Fruit fly (Drosophila melanogaster) whole organism, wandering third instar larva: ENCODE results near the gene CG17267.

Experiments
- CG32264 ChIP-seq: fragments of 200-800 bp; sonication (Bioruptor generic); optimal IDR thresholded peaks from 2 replicates; lab custom pipeline; 2016; ENCODE audit warnings: missing biosample characterization, missing genetic modification characterization
- CG9705 ChIP-seq: fragments of 200-800 bp; sonication (Bioruptor generic); optimal IDR thresholded peaks from 2 replicates; lab custom pipeline; 2018; ENCODE audit warnings: missing biosample characterization, mild to moderate bottlenecking, missing genetic modification characterization
- CrebA ChIP-seq: fragments of 200-800 bp; sonication (Bioruptor generic); optimal IDR thresholded peaks from 2 replicates; lab custom pipeline; 2016; ENCODE audit warnings: missing biosample characterization, mild to moderate bottlenecking, missing genetic modification characterization, borderline replicate concordance
- Dfd ChIP-seq: fragments of >200 bp; optimal IDR thresholded peaks from 2 replicates; lab custom pipeline; 2017; ENCODE audit warnings: missing biosample characterization, missing genetic modification characterization
- Dif ChIP-seq: fragments of 200-275, 200-300 bp; sonication (Bioruptor generic); optimal IDR thresholded peaks from 2 replicates; lab custom pipeline; 2018; ENCODE audit warnings: missing biosample characterization, missing genetic modification characterization; ENCODE audit not compliant: partially characterized antibody
- GATAd ChIP-seq: sonication (Bioruptor generic); optimal IDR thresholded peaks from 2 replicates; lab custom pipeline; 2016; ENCODE audit warnings: missing biosample characterization, missing genetic modification characterization
- Hnf4 ChIP-seq: fragments of 200-800 bp; sonication (Bioruptor generic); optimal IDR thresholded peaks from 2 replicates; lab custom pipeline; 2016; ENCODE audit warnings: missing biosample characterization, mild to moderate bottlenecking, missing genetic modification characterization
- Hr83 ChIP-seq: fragments of 200-300 bp; sonication (Bioruptor generic); optimal IDR thresholded peaks from 2 replicates; lab custom pipeline; 2016; ENCODE audit warnings: missing biosample characterization, mild to moderate bottlenecking, missing genetic modification characterization, moderate library complexity; ENCODE audit not compliant: poor library complexity, severe bottlenecking
- Jra ChIP-seq: sonication (Bioruptor generic); optimal IDR thresholded peaks from 2 replicates; lab custom pipeline; 2016; ENCODE audit warnings: missing biosample characterization, missing genetic modification characterization
- Mio ChIP-seq: sonication (Bioruptor generic); optimal IDR thresholded peaks from 2 replicates; lab custom pipeline; 2016; ENCODE audit warnings: missing biosample characterization, missing genetic modification characterization
- N ChIP-seq: fragments of >200 bp; optimal IDR thresholded peaks from 2 replicates; lab custom pipeline; 2018; ENCODE audit warnings: missing biosample characterization, missing external identifiers, missing genetic modification characterization
- OdsH ChIP-seq: fragments of 200-800 bp; sonication (Bioruptor generic); optimal IDR thresholded peaks from 2 replicates; lab custom pipeline; 2016; ENCODE audit warnings: missing biosample characterization, mild to moderate bottlenecking, missing genetic modification characterization
- Rel ChIP-seq, 2 experiments: fragments of 200-800 bp; sonication (Bioruptor generic) in 1 of 2; optimal IDR thresholded peaks; 2 replicates in 1 of 2; 3 replicates in 1 of 2; lab custom pipeline; 2016 to 2019; ENCODE audit warnings: mild to moderate bottlenecking in 2 of 2, missing biosample characterization in 2 of 2, missing genetic modification characterization in 2 of 2, moderate library complexity in 1 of 2
- Sp1 ChIP-seq: fragments of 200-800 bp; sonication (Bioruptor generic); optimal IDR thresholded peaks from 3 replicates; lab custom pipeline; 2019; ENCODE audit warnings: missing biosample characterization, mild to moderate bottlenecking, missing genetic modification characterization, moderate library complexity
- br ChIP-seq: fragments of 200-800 bp; sonication (Bioruptor generic); optimal IDR thresholded peaks from 2 replicates; lab custom pipeline; 2016; ENCODE audit warnings: missing biosample characterization, missing genetic modification characterization
- brk ChIP-seq: fragments of 200-800 bp; sonication (Bioruptor generic); optimal IDR thresholded peaks from 2 replicates; lab custom pipeline; 2016; ENCODE audit warnings: missing biosample characterization, mild to moderate bottlenecking, missing genetic modification characterization
- dl ChIP-seq, 2 experiments: fragments of 175-275, 200-275 bp in 1 of 2; fragments of 200-275 bp in 1 of 2; sonication (Bioruptor generic); optimal IDR thresholded peaks; lab custom pipeline; 2018; ENCODE audit warnings: mild to moderate bottlenecking in 2 of 2, missing biosample characterization in 2 of 2, missing genetic modification characterization in 2 of 2, moderate library complexity in 2 of 2; ENCODE audit not compliant: partially characterized antibody in 2 of 2, insufficient read depth in 1 of 2
- foxo ChIP-seq, 2 experiments: fragments of 200-800 bp; sonication (Bioruptor generic); optimal IDR thresholded peaks; 2 replicates in 1 of 2; 3 replicates in 1 of 2; lab custom pipeline; 2016 to 2017; ENCODE audit warnings: missing biosample characterization in 2 of 2, missing genetic modification characterization in 2 of 2
- h ChIP-seq: fragments of 200-800 bp; sonication (Bioruptor generic); optimal IDR thresholded peaks from 3 replicates; lab custom pipeline; 2016; ENCODE audit warnings: missing biosample characterization, mild to moderate bottlenecking, missing genetic modification characterization
- lola ChIP-seq: fragments of >200 bp; optimal IDR thresholded peaks from 2 replicates; lab custom pipeline; 2017; ENCODE audit warnings: missing biosample characterization, missing genetic modification characterization
- pan ChIP-seq: fragments of >200 bp; optimal IDR thresholded peaks from 2 replicates; lab custom pipeline; 2017
- psq ChIP-seq: fragments of 200-800 bp; sonication (Bioruptor generic); optimal IDR thresholded peaks from 3 replicates; lab custom pipeline; 2017; ENCODE audit warnings: missing biosample characterization, mild to moderate bottlenecking, missing genetic modification characterization, moderate library complexity
- rgr ChIP-seq: fragments of 200-800 bp; sonication (Bioruptor generic); optimal IDR thresholded peaks from 3 replicates; lab custom pipeline; 2016; ENCODE audit warnings: missing biosample characterization, mild to moderate bottlenecking, missing genetic modification characterization
- sv ChIP-seq: fragments of 200-800 bp; sonication (Bioruptor generic); optimal IDR thresholded peaks from 3 replicates; lab custom pipeline; 2016; ENCODE audit warnings: missing biosample characterization, missing genetic modification characterization
- tai ChIP-seq: sonication (Bioruptor generic); optimal IDR thresholded peaks from 2 replicates; lab custom pipeline; 2016; ENCODE audit warnings: missing biosample characterization, missing genetic modification characterization
- usp ChIP-seq: fragments of >200 bp; optimal IDR thresholded peaks from 2 replicates; lab custom pipeline; 2017; ENCODE audit warnings: missing biosample characterization, missing genetic modification characterization
- woc ChIP-seq: sonication (Bioruptor generic); optimal IDR thresholded peaks from 2 replicates; lab custom pipeline; 2016; ENCODE audit warnings: missing biosample characterization, mild to moderate bottlenecking, missing genetic modification characterization

CG17267 gene

DNA sequence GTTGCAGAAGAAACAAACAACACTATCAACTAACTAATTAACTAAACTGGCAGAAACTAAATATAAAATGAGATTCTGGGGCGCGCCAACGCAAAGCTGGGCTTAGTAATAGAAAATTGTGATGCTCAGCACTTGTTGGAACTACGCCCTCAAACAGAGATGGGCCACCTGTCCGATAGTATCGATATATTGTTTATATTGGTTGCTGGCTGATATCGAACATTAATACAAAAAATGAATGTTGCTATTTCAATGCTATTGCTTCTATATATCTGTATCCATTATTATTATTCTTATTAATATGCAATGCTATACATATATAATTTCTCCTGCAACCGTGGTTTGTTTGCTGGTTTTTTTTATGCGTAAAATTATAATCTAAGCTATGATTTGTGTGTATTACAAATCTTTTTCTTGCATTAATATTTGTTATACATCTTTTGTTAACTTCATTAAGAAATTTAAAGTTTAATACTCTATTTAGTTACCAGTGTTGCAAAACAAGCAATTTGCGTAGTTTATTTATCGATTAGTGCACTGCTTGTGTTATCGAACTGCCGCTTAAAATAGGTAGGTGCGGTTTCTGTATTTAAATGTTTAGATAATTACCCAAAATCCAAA is 23.4 kb upstream of the CG17267 start, which contains the start of gene CG31195:
TSS of gene CG31195 (minus strand) at position 195 of the 621 bp plus-strand sequence.
- no peak for TF ChIP-seq br
- TF ChIP-seq Jra: peak; percentile 12
- TF ChIP-seq Dif: no peak
- TF ChIP-seq GATAd: no peak
- no peak for TF ChIP-seq sv
- peak; percentile 16 for TF ChIP-seq Hnf4 (GFP tag; lab: Kevin White, UChicago)
- TF ChIP-seq lola (GFP tag; lab: Kevin White, UChicago): no peak
- peak in 1 of 2 experiments; percentile 45 for TF ChIP-seq foxo (GFP tag; optimal IDR thresholded peaks at IDR 0.05; lab: Kevin White, UChicago)
- peak; percentile 56 for TF ChIP-seq Hr83 (GFP tag; lab: Kevin White, UChicago)
- peak; percentile 52 for TF ChIP-seq woc (GFP tag; lab: Kevin White, UChicago)
- TF ChIP-seq psq (GFP tag; lab: Kevin White, UChicago): no peak
- TF ChIP-seq rgr: peak; percentile 17

DNA sequence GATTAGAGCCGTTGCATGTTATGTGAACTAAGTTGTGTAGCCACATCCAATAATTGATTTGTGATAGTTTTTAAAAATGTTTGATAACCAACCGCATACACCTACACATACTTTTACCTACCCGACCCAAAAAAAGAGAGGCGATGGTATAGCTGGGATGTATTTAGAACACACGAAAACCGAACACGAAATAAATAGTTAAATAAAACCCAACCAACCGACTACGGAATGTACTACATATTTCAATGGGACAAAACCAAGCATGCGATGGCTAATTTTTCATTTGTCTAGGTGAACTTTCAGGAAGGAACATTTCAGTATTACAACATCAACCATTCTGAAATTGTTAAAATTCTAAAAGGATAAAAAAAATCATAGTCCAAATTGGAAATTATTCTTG is 17.5 kb upstream of the CG17267 start, which contains the start of gene Syp:
TSS of gene Syp (plus strand) at position 301 of the 400 bp plus-strand sequence.
- no peak for TF ChIP-seq Dfd (GFP tag; lab: Kevin White, UChicago)
- no peak for TF ChIP-seq Sp1 (GFP tag; lab: Kevin White, UChicago)
- TF ChIP-seq Mio (GFP tag; lab: Kevin White, UChicago): no peak
- TF ChIP-seq N: no peak
- TF ChIP-seq Dif: no peak
- no peak for TF ChIP-seq rgr
- no peak for TF ChIP-seq usp (GFP tag; lab: Kevin White, UChicago)
- no peak for TF ChIP-seq dl (GFP tag; optimal IDR thresholded peaks at IDR 0.05; lab: Kevin White, UChicago; ENCODE audit: insufficient read depth in 1 of 2, partially characterized antibody in 2 of 2)
- TF ChIP-seq h: no peak
- TF ChIP-seq CrebA (GFP tag; lab: Kevin White, UChicago): no peak

DNA sequence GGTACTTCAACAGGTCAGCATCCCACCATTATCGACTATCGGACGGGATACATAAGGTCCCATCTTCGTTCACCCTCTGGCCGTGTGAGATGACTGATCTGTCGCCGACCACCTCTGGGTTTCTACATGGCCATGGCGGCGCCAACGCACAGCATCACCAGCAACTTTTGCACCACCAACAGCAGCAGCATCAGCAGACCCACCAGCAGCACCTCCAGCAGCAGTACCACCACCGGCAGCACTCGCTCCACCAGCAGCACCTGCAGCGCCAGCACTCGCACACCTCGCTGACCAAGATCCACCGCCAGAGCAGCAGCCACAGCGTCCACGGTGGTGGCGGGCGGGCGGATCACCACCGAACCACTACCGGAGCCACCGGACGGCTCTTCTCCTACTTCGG is 16.1 kb upstream of the CG17267 start:
- no peak for TF ChIP-seq lola (GFP tag; lab: Kevin White, UChicago)
- TF ChIP-seq brk (GFP tag; lab: Kevin White, UChicago): no peak
- TF ChIP-seq pan (lab: Kevin White, UChicago): no peak
- TF ChIP-seq Dfd (GFP tag; lab: Kevin White, UChicago): peak; percentile 71
- no peak for TF ChIP-seq CG9705
- TF ChIP-seq CG32264 (GFP tag; lab: Kevin White, UChicago): no peak
- no peak for TF ChIP-seq Mio (GFP tag; lab: Kevin White, UChicago)
- no peak for TF ChIP-seq tai (GFP tag; lab: Kevin White, UChicago)
- no peak for TF ChIP-seq OdsH (GFP tag; lab: Kevin White, UChicago)

DNA sequence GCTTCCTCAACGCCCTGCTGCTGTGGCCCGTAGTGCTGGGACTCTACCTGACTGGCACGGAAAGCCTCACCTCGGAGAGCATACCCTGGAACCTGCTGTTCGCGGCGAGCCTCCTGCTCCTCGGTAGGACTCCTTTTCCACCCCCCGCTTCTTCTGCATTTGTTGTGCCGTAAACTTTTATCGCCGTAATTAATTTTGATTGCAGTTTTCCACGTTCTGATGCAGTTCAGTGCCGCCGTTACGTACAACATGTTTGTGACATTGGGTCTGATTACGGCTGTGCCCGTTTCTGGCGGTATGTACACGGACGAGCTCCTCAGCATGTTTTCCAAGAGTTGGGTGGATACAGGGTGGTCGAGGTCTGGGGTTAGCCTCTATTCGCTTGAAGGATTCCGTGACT is 10.6 kb upstream of the CG17267 start:
- TF ChIP-seq OdsH (GFP tag; lab: Kevin White, UChicago): no peak
- no peak for TF ChIP-seq Rel (GFP tag; optimal IDR thresholded peaks at IDR 0.05; lab: Kevin White, UChicago)
- TF ChIP-seq Rel (tag; optimal IDR thresholded peaks at IDR 0.05; lab: Kevin White, UChicago): no peak

DNA sequence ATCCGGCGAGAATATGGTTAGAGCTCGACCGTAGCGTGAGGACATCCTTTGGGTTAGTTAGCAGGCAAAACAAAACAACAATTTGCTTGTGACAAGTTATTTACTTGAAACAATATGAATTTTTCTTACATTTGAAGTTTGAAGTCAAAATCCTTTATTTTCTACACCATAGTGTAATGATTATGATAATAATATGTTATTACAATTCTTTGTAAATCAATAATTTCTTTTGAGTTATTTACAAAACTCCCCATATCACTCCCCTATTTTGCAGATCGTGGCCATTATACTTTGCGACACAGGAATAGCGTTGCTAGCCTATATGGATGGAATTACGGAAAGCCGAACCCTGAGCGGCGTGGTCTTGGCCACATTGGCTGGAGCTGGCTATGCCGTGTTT is 10.1 kb upstream of the CG17267 start, which contains the start of gene Prosalpha4T1:
TSS of gene Prosalpha4T1 (minus strand) at position 101 of the 400 bp plus-strand sequence.
- no peak for TF ChIP-seq dl (GFP tag; optimal IDR thresholded peaks at IDR 0.05; lab: Kevin White, UChicago; ENCODE audit: insufficient read depth in 1 of 2, partially characterized antibody in 2 of 2)
- TF ChIP-seq psq (GFP tag; lab: Kevin White, UChicago): no peak
- no peak for TF ChIP-seq tai (GFP tag; lab: Kevin White, UChicago)

DNA sequence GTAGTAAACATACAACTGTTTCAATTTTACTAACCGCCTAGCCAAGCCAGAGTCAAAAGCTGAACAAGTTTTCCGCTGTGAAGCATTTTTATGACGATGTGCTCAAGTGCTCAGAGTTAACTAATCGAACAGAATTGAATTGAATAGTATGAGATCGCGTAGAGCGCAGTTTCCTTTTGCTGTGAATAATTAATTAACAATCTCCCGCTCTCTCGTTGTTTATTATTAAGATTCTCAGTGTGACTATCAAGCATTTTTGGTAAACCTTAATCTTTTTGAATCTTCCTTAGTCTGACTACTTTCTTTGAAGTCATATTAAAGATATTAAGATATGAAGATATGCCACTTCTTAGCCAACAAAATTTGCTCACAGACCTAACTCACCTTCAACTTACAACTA is 6.3 kb upstream of the CG17267 start, which contains the start of gene CG31200:
TSS of gene CG31200 (minus strand) at position 101 of the 400 bp plus-strand sequence.
- no peak for TF ChIP-seq foxo (GFP tag; optimal IDR thresholded peaks at IDR 0.05; lab: Kevin White, UChicago)
- TF ChIP-seq Hr83 (GFP tag; lab: Kevin White, UChicago): no peak
- no peak for TF ChIP-seq h
- no peak for TF ChIP-seq CG32264 (GFP tag; lab: Kevin White, UChicago)
- no peak for TF ChIP-seq dl (GFP tag; optimal IDR thresholded peaks at IDR 0.05; lab: Kevin White, UChicago; ENCODE audit: insufficient read depth in 1 of 2, partially characterized antibody in 2 of 2)
- TF ChIP-seq Rel (GFP tag; optimal IDR thresholded peaks at IDR 0.05; lab: Kevin White, UChicago): no peak
- TF ChIP-seq Rel (tag; optimal IDR thresholded peaks at IDR 0.05; lab: Kevin White, UChicago): no peak
- no peak for TF ChIP-seq Sp1 (GFP tag; lab: Kevin White, UChicago)
